Fruit fly (Drosophila melanogaster) whole organism, embryonic: ENCODE measurements around the gene Capr.

ENCODE experiments used
- Antp ChIP-seq: fragments of 200-800 bp; sonication (Bioruptor generic); optimal IDR thresholded peaks from 3 replicates; lab custom pipeline; 2016; ENCODE audit warnings: missing biosample characterization, missing genetic modification characterization
- BEAF-32 ChIP-seq: fragments of 200-800 bp; sonication (Bioruptor generic); optimal IDR thresholded peaks from 3 replicates; lab custom pipeline; 2017; ENCODE audit warnings: missing biosample characterization, missing genetic modification characterization, mild to moderate bottlenecking, moderate library complexity, missing genetic modification reagents
- CG12236 ChIP-seq: fragments of 200-800 bp; sonication (Bioruptor generic); optimal IDR thresholded peaks from 2 replicates; lab custom pipeline; 2016; ENCODE audit warnings: missing biosample characterization, missing genetic modification characterization
- CG12299 ChIP-seq: fragments of 200-800 bp; sonication (Bioruptor generic); optimal IDR thresholded peaks from 2 replicates; lab custom pipeline; 2018; ENCODE audit warnings: missing biosample characterization, mild to moderate bottlenecking, missing genetic modification characterization
- CG12744 ChIP-seq: fragments of 200-800 bp; sonication (Bioruptor generic); optimal IDR thresholded peaks from 2 replicates; lab custom pipeline; 2016; ENCODE audit warnings: missing biosample characterization, missing genetic modification characterization
- CG13296 ChIP-seq: fragments of 200-800 bp; sonication (Bioruptor generic); optimal IDR thresholded peaks from 3 replicates; lab custom pipeline; 2018; ENCODE audit warnings: missing biosample characterization, mild to moderate bottlenecking, missing genetic modification characterization
- CG13424 ChIP-seq: fragments of 200-800 bp; sonication (Bioruptor generic); optimal IDR thresholded peaks from 2 replicates; lab custom pipeline; 2019; ENCODE audit warnings: missing biosample characterization, mild to moderate bottlenecking, missing genetic modification characterization, moderate library complexity
- CG15479 ChIP-seq: fragments of 200-800 bp; sonication (Bioruptor generic); optimal IDR thresholded peaks from 3 replicates; lab custom pipeline; 2019; ENCODE audit warnings: missing biosample characterization, mild to moderate bottlenecking, missing genetic modification characterization, moderate library complexity
- CG18476 ChIP-seq: fragments of 200-800 bp; sonication (Bioruptor generic); optimal IDR thresholded peaks from 2 replicates; lab custom pipeline; 2016; ENCODE audit warnings: missing biosample characterization, mild to moderate bottlenecking, missing genetic modification characterization
- CG2678 ChIP-seq: fragments of 200-800 bp; sonication (Bioruptor generic); optimal IDR thresholded peaks from 3 replicates; lab custom pipeline; 2019; ENCODE audit warnings: missing biosample characterization, mild to moderate bottlenecking, missing genetic modification characterization, moderate library complexity
- CG3065 ChIP-seq: fragments of 200-800 bp; sonication (Bioruptor generic); optimal IDR thresholded peaks from 2 replicates; lab custom pipeline; 2016; ENCODE audit warnings: missing biosample characterization, missing genetic modification characterization
- CG32767 ChIP-seq: fragments of 200-800 bp; sonication (Bioruptor generic); IDR thresholded peaks from 2 replicates; pipeline ENCODE4 v1.3.6; 2022; ENCODE audit warnings: missing biosample characterization, missing genetic modification characterization
- CG4404 ChIP-seq: fragments of 200-800 bp; sonication (Bioruptor generic); IDR thresholded peaks from 2 replicates; pipeline ENCODE4 v1.3.6; 2022; ENCODE audit warnings: missing biosample characterization, missing genetic modification characterization
- CG6175 ChIP-seq: fragments of 200-800 bp; sonication (Bioruptor generic); IDR thresholded peaks from 3 replicates; pipeline ENCODE4 v1.3.6; 2022; ENCODE audit warnings: missing biosample characterization, missing genetic modification characterization
- CG6765 ChIP-seq: fragments of 200-800 bp; sonication (Bioruptor generic); optimal IDR thresholded peaks from 3 replicates; lab custom pipeline; 2017; ENCODE audit warnings: missing biosample characterization, mild to moderate bottlenecking, missing genetic modification characterization
- CG7372 ChIP-seq: fragments of 200-800 bp; sonication (Bioruptor generic); IDR thresholded peaks from 2 replicates; pipeline ENCODE4 v1.3.6; 2022; ENCODE audit warnings: missing biosample characterization, missing genetic modification characterization
- CG7786 ChIP-seq: fragments of 200-800 bp; sonication (Bioruptor generic); optimal IDR thresholded peaks from 2 replicates; lab custom pipeline; 2016; ENCODE audit warnings: missing biosample characterization, missing genetic modification characterization
- CG8359 ChIP-seq: fragments of 200-800 bp; sonication (Bioruptor generic); optimal IDR thresholded peaks from 2 replicates; lab custom pipeline; 2017; ENCODE audit warnings: missing biosample characterization, mild to moderate bottlenecking, missing genetic modification characterization, borderline replicate concordance
- CG8388 ChIP-seq: fragments of 200-800 bp; sonication (Bioruptor generic); optimal IDR thresholded peaks from 2 replicates; lab custom pipeline; 2019; ENCODE audit warnings: missing biosample characterization, mild to moderate bottlenecking, missing genetic modification characterization, moderate library complexity
- CG9932 ChIP-seq: fragments of 200-800 bp; sonication (Bioruptor generic); IDR thresholded peaks from 2 replicates; pipeline ENCODE4 v1.3.6; 2022; ENCODE audit warnings: missing biosample characterization, missing genetic modification characterization
- Chrac-16 ChIP-seq: fragments of 200-800 bp; sonication (Bioruptor generic); optimal IDR thresholded peaks from 3 replicates; lab custom pipeline; 2016; ENCODE audit warnings: missing biosample characterization, missing genetic modification characterization
- CkIIα-i1 ChIP-seq: fragments of 200-800 bp; sonication (Bioruptor generic); IDR thresholded peaks from 2 replicates; pipeline ENCODE4 v1.3.6; 2022; ENCODE audit warnings: missing biosample characterization, missing genetic modification characterization
- Deaf1 ChIP-seq: fragments of 200-800 bp; optimal IDR thresholded peaks from 3 replicates; lab custom pipeline; 2019; ENCODE audit warnings: missing biosample characterization, mild to moderate bottlenecking, missing genetic modification characterization, moderate library complexity
- Doc3 ChIP-seq: fragments of 200-800 bp; sonication (Bioruptor generic); IDR thresholded peaks from 3 replicates; pipeline ENCODE4 v1.3.6; 2022; ENCODE audit warnings: missing biosample characterization, missing genetic modification characterization; ENCODE audit not compliant: partially characterized antibody
- Ets97D ChIP-seq: fragments of 200-800 bp; sonication (Bioruptor generic); optimal IDR thresholded peaks from 3 replicates; lab custom pipeline; 2016; ENCODE audit warnings: missing biosample characterization, missing genetic modification characterization
- H2.0 ChIP-seq: fragments of 200-800 bp; sonication (Bioruptor generic); IDR thresholded peaks from 2 replicates; pipeline ENCODE4 v1.3.6; 2022; ENCODE audit warnings: missing biosample characterization, missing genetic modification characterization
- Kr ChIP-seq: fragments of 200-800 bp; sonication (Bioruptor generic); optimal IDR thresholded peaks from 2 replicates; lab custom pipeline; 2017; ENCODE audit warnings: missing biosample characterization, mild to moderate bottlenecking, missing genetic modification characterization
- Pdp1 ChIP-seq, 2 experiments: fragments of 200-800 bp; sonication (Bioruptor generic); optimal IDR thresholded peaks; 3 replicates each; lab custom pipeline; 2016; ENCODE audit warnings: missing biosample characterization in 2 of 2, missing genetic modification characterization in 2 of 2, mild to moderate bottlenecking in 1 of 2, moderate library complexity in 1 of 2
- Sin3A ChIP-seq: fragments of >200 bp; optimal IDR thresholded peaks from 2 replicates; lab custom pipeline; 2018
- Sox102F ChIP-seq: fragments of 200-800 bp; sonication (Bioruptor generic); optimal IDR thresholded peaks from 2 replicates; lab custom pipeline; 2018; ENCODE audit warnings: missing biosample characterization, mild to moderate bottlenecking, missing genetic modification characterization, moderate library complexity
- Sry-β ChIP-seq: fragments of 200-800 bp; sonication (Bioruptor generic); optimal IDR thresholded peaks from 2 replicates; lab custom pipeline; 2018; ENCODE audit warnings: missing biosample characterization, mild to moderate bottlenecking, missing genetic modification characterization, moderate library complexity
- YL-1 ChIP-seq: fragments of 200-800 bp; sonication (Bioruptor generic); optimal IDR thresholded peaks from 3 replicates; lab custom pipeline; 2017; ENCODE audit warnings: missing biosample characterization, mild to moderate bottlenecking, missing genetic modification characterization
- amos ChIP-seq: fragments of 200-800 bp; sonication (Bioruptor generic); IDR thresholded peaks from 2 replicates; pipeline ENCODE4 v1.3.6; 2022; ENCODE audit warnings: missing biosample characterization, missing genetic modification characterization; ENCODE audit not compliant: partially characterized antibody
- ara ChIP-seq: fragments of 200-800 bp; sonication (Bioruptor generic); IDR thresholded peaks from 2 replicates; pipeline ENCODE4 v1.3.6; 2022; ENCODE audit warnings: missing biosample characterization, missing genetic modification characterization
- az2 ChIP-seq: fragments of 200-800 bp; sonication (Bioruptor generic); optimal IDR thresholded peaks from 3 replicates; lab custom pipeline; 2016; ENCODE audit warnings: missing biosample characterization, missing genetic modification characterization
- br ChIP-seq: fragments of >200 bp; optimal IDR thresholded peaks from 2 replicates; lab custom pipeline; 2017
- btn ChIP-seq: fragments of 200-800 bp; sonication (Bioruptor generic); optimal IDR thresholded peaks from 2 replicates; lab custom pipeline; 2016; ENCODE audit warnings: missing biosample characterization, missing genetic modification characterization
- caup ChIP-seq: fragments of 200-800 bp; sonication (Bioruptor generic); optimal IDR thresholded peaks from 3 replicates; lab custom pipeline; 2017; ENCODE audit warnings: missing biosample characterization, mild to moderate bottlenecking, missing genetic modification characterization, moderate library complexity; ENCODE audit not compliant: severe bottlenecking
- da ChIP-seq: fragments of 200-800 bp; sonication (Bioruptor generic); optimal IDR thresholded peaks from 2 replicates; lab custom pipeline; 2016; ENCODE audit warnings: missing biosample characterization, missing genetic modification characterization
- dpn ChIP-seq, 2 experiments: fragments of 200-800 bp; sonication (Bioruptor generic); optimal IDR thresholded peaks; 3 replicates each; lab custom pipeline; 2016; ENCODE audit warnings: missing biosample characterization in 2 of 2, missing genetic modification characterization in 2 of 2
- eyg ChIP-seq: fragments of 200-800 bp; sonication (Bioruptor generic); optimal IDR thresholded peaks from 3 replicates; lab custom pipeline; 2016; ENCODE audit warnings: missing biosample characterization, missing genetic modification characterization
- gem ChIP-seq: fragments of 200-800 bp; sonication (Bioruptor generic); optimal IDR thresholded peaks from 2 replicates; lab custom pipeline; 2019; ENCODE audit warnings: missing biosample characterization, mild to moderate bottlenecking, missing genetic modification characterization, moderate library complexity
- h ChIP-seq: fragments of >200 bp; optimal IDR thresholded peaks from 2 replicates; lab custom pipeline; 2017
- ham ChIP-seq: fragments of 200-800 bp; sonication (Bioruptor generic); IDR thresholded peaks from 2 replicates; pipeline ENCODE4 v1.3.6; 2022; ENCODE audit warnings: missing biosample characterization, missing genetic modification characterization
- ind ChIP-seq: fragments of 200-800 bp; sonication (Bioruptor generic); optimal IDR thresholded peaks from 3 replicates; lab custom pipeline; 2016; ENCODE audit warnings: missing biosample characterization, missing genetic modification characterization
- insv ChIP-seq, 2 experiments: fragments of 200-800 bp; sonication (Bioruptor generic); optimal IDR thresholded peaks; 3 replicates each; lab custom pipeline; 2016 to 2018; ENCODE audit warnings: missing biosample characterization in 2 of 2, missing genetic modification characterization in 2 of 2
- lmd ChIP-seq: fragments of 200-800 bp; sonication (Bioruptor generic); IDR thresholded peaks from 2 replicates; pipeline ENCODE4 v1.3.6; 2022; ENCODE audit warnings: missing biosample characterization, missing genetic modification characterization
- psq ChIP-seq: fragments of 200-800 bp; sonication (Bioruptor generic); optimal IDR thresholded peaks from 2 replicates; lab custom pipeline; 2017; ENCODE audit warnings: missing biosample characterization, missing genetic modification characterization
- pum ChIP-seq: fragments of 200-800 bp; sonication (Bioruptor generic); optimal IDR thresholded peaks from 2 replicates; lab custom pipeline; 2016; ENCODE audit warnings: missing biosample characterization, missing genetic modification characterization
- ssp ChIP-seq: fragments of 200-800 bp; sonication (Bioruptor generic); IDR thresholded peaks from 2 replicates; pipeline ENCODE4 v1.3.6; 2022; ENCODE audit warnings: missing biosample characterization, missing genetic modification characterization
- zf30C ChIP-seq: fragments of 200-800 bp; sonication (Bioruptor generic); optimal IDR thresholded peaks from 3 replicates; lab custom pipeline; 2018; ENCODE audit warnings: missing biosample characterization, mild to moderate bottlenecking, missing genetic modification characterization

The Capr gene

dm6 chr3L:18681550-18682217 is 8.6 kb upstream of the Capr start, which contains the start of the genes Sgf11 and CG32202 (continued):
- peak; percentile 82 for TF ChIP-seq CG13424 (tag; lab: Kevin White, UChicago)
- no peak for TF ChIP-seq Antp (GFP tag; lab: Kevin White, UChicago)
- no peak for TF ChIP-seq Deaf1 (tag; lab: Kevin White, UChicago)
- TF ChIP-seq CG4404: no peak
- no peak for TF ChIP-seq pum
- no peak for TF ChIP-seq CG6175 (GFP tag; lab: Robert Waterston, UW)
- peak; percentile 40 for TF ChIP-seq Chrac-16 (GFP tag; lab: Kevin White, UChicago)
- TF ChIP-seq Sry-β: peak; percentile 20
- TF ChIP-seq CG18476 (GFP tag; lab: Kevin White, UChicago): no peak
- TF ChIP-seq Doc3: no peak
- TF ChIP-seq CG8359 (GFP tag; lab: Kevin White, UChicago): no peak
- peak; percentile 56 for TF ChIP-seq CG9932 (GFP tag; lab: Robert Waterston, UW)
- TF ChIP-seq YL-1: peak; percentile 25
- TF ChIP-seq BEAF-32 (GFP tag; lab: Kevin White, UChicago): peak; percentile 34
- TF ChIP-seq Sin3A (lab: Kevin White, UChicago): no peak
- TF ChIP-seq gem (tag; lab: Kevin White, UChicago): peak; percentile 86
- peak; percentile 33 for TF ChIP-seq CG3065 (GFP tag; lab: Kevin White, UChicago)
- no peak for TF ChIP-seq CG6765 (GFP tag; lab: Kevin White, UChicago)
- TF ChIP-seq ind (GFP tag; lab: Kevin White, UChicago): peak; percentile 59
- TF ChIP-seq Pdp1 (GFP tag; optimal IDR thresholded peaks at IDR 0.05; lab: Kevin White, UChicago): peak in 1 of 2 experiments; percentile 35
- no peak for TF ChIP-seq Kr (GFP tag; lab: Kevin White, UChicago)
- TF ChIP-seq CG13296 (GFP tag; lab: Kevin White, UChicago): peak; percentile 48
- TF ChIP-seq CG12299 (tag; lab: Kevin White, UChicago): peak; percentile 58
- no peak for TF ChIP-seq btn (GFP tag; lab: Kevin White, UChicago)
- no peak for TF ChIP-seq br (lab: Kevin White, UChicago)
- TF ChIP-seq dpn (GFP tag; optimal IDR thresholded peaks at IDR 0.05; lab: Kevin White, UChicago): peak; percentile 29 to 71
- peak; percentile 40 for TF ChIP-seq psq (GFP tag; lab: Kevin White, UChicago)
- TF ChIP-seq CkIIα-i1: no peak
- peak; percentile 34; the same call in 1 of the 2 replicates for TF ChIP-seq amos (GFP tag; lab: Robert Waterston, UW)
- TF ChIP-seq CG7372 (GFP tag; lab: Robert Waterston, UW): peak; percentile 42; the same call in 1 of the 2 replicates
- TF ChIP-seq CG32767 (GFP tag; lab: Robert Waterston, UW): peak; percentile 44; the same call in 1 of the 2 replicates
- peak; percentile 64 for TF ChIP-seq az2 (GFP tag; lab: Kevin White, UChicago)
- peak in 1 of 2 experiments; percentile 7 for TF ChIP-seq insv (GFP tag; optimal IDR thresholded peaks at IDR 0.05; lab: Kevin White, UChicago)
- no peak for TF ChIP-seq eyg (GFP tag; lab: Kevin White, UChicago)
- TF ChIP-seq caup: peak; percentile 42
- no peak for TF ChIP-seq ssp
- peak; percentile 71 for TF ChIP-seq CG8388 (GFP tag; lab: Kevin White, UChicago)
- TF ChIP-seq CG12744 (GFP tag; lab: Kevin White, UChicago): no peak
- TF ChIP-seq ham (GFP tag; lab: Robert Waterston, UW): no peak
- no peak for TF ChIP-seq zf30C (GFP tag; lab: Kevin White, UChicago)
- TF ChIP-seq Sox102F: peak; percentile 70
- TF ChIP-seq ara (GFP tag; lab: Robert Waterston, UW): 0 out of 2 replicates have a peak, but pooled peaks have one; percentile 36
- peak; percentile 80 for TF ChIP-seq CG2678 (tag; lab: Kevin White, UChicago)
- TF ChIP-seq lmd: peak; percentile 50
- TF ChIP-seq CG7786 (GFP tag; lab: Kevin White, UChicago): no peak
- peak; percentile 46 for TF ChIP-seq Ets97D
- TF ChIP-seq h (lab: Kevin White, UChicago): no peak
- no peak for TF ChIP-seq CG15479 (GFP tag; lab: Kevin White, UChicago)
- no peak for TF ChIP-seq da (GFP tag; lab: Kevin White, UChicago)
- TF ChIP-seq H2.0 (GFP tag; lab: Robert Waterston, UW): peak; percentile 38; the same call in 1 of the 2 replicates
- no peak for TF ChIP-seq CG12236 (GFP tag; lab: Kevin White, UChicago)
